Worm (Caenorhabditis elegans) whole organism, L3 larva: ENCODE data around the gene srw-44.

Experiments
- elt-3 ChIP-seq, 3 experiments: fragments of 150-350 bp in 1 of 3; sonication (generic microtip) in 2 of 3; optimal IDR thresholded peaks; 2 replicates in 2 of 3; 4 replicates in 1 of 3; lab custom pipeline; 2014 to 2017; ENCODE audit warnings: missing biosample characterization in 3 of 3, missing genetic modification characterization in 3 of 3
- fkh-10 ChIP-seq: sonication (generic microtip); optimal IDR thresholded peaks from 2 replicates; lab custom pipeline; 2017; ENCODE audit warnings: missing biosample characterization, missing genetic modification reagents, missing genetic modification characterization
- nhr-12 ChIP-seq: fragments of 150-350 bp; optimal IDR thresholded peaks from 2 replicates; lab custom pipeline; 2014; ENCODE audit warnings: missing biosample characterization, missing genetic modification characterization
- unc-62 ChIP-seq: fragments of 150-350 bp; sonication (generic microtip); optimal IDR thresholded peaks from 4 replicates; lab custom pipeline; 2014; ENCODE audit warnings: missing biosample characterization, missing genetic modification reagents, missing genetic modification characterization

ce11 chrV:16646372-16646771 lies 33.7 kb upstream of the srw-44 start, which contains the start of gene W06G6.9:
- no peak for TF ChIP-seq fkh-10 (GFP tag; lab: Kevin White, UChicago)
- no peak for TF ChIP-seq unc-62
- TF ChIP-seq nhr-12 (tag; lab: Kevin White, UChicago), result no peak
- no peak for TF ChIP-seq elt-3 (tag; optimal IDR thresholded peaks at IDR 0.05; lab: Kevin White, UChicago)
